Fruit fly (Drosophila melanogaster): Measurements from ENCODE around the gene Sfp24F.

The Sfp24F gene

dm6 chr2L:4454009-4454689, 12.3 kb upstream of the Sfp24F start, which contains the start of the genes Secp43 and ND-B8 (continued):
- no peak for TF ChIP-seq Lpt (GFP tag; optimal IDR thresholded peaks at IDR 0.05)
- TF ChIP-seq CG13894 (tag; optimal IDR thresholded peaks at IDR 0.05) = peak; percentile 65
- TF ChIP-seq CG13287 (GFP tag; IDR thresholded peaks at IDR 0.05; ENCODE audit: partially characterized antibody) = peak; percentile 82
- TF ChIP-seq Blimp-1 (GFP tag; optimal IDR thresholded peaks at IDR 0.05) = no peak
- TF ChIP-seq stwl (tag; optimal IDR thresholded peaks at IDR 0.05) = peak; percentile 62
- peak; percentile 9 for TF ChIP-seq NfI (GFP tag; optimal IDR thresholded peaks at IDR 0.05)
- TF ChIP-seq E2f1 (GFP tag; IDR thresholded peaks at IDR 0.05) = no peak
- no peak for TF ChIP-seq CG12299 (tag; optimal IDR thresholded peaks at IDR 0.05)
- TF ChIP-seq Dip2 (GFP tag; IDR thresholded peaks at IDR 0.05) = no peak
- no peak for TF ChIP-seq btn (GFP tag; optimal IDR thresholded peaks at IDR 0.05)
- no peak for TF ChIP-seq wdn (GFP tag; IDR thresholded peaks at IDR 0.05)
- TF ChIP-seq CG7357 (GFP tag; IDR thresholded peaks at IDR 0.05) = no peak
- TF ChIP-seq Aef1 (GFP tag; IDR thresholded peaks at IDR 0.05) = no peak
- TF ChIP-seq C15 (GFP tag; IDR thresholded peaks at IDR 0.05) = no peak
- no peak for TF ChIP-seq Asciz (GFP tag; optimal IDR thresholded peaks at IDR 0.05)
- TF ChIP-seq HLH54F (GFP tag; optimal IDR thresholded peaks at IDR 0.05) = no peak
- no peak for TF ChIP-seq so (GFP tag; IDR thresholded peaks at IDR 0.05)
- TF ChIP-seq CG11695 (GFP tag; IDR thresholded peaks at IDR 0.05) = no peak
- no peak for TF ChIP-seq dati (GFP tag; IDR thresholded peaks at IDR 0.05)
- no peak for TF ChIP-seq Oaz (GFP tag; IDR thresholded peaks at IDR 0.05)
- TF ChIP-seq CG15073 (GFP tag; optimal IDR thresholded peaks at IDR 0.05) = no peak
- peak in 1 of 2 experiments; percentile 44 for TF ChIP-seq Pdp1 (GFP tag; optimal IDR thresholded peaks at IDR 0.05)
- no peak for TF ChIP-seq bowl (GFP tag; IDR thresholded peaks at IDR 0.05)
- no peak for TF ChIP-seq CG1024 (GFP tag; IDR thresholded peaks at IDR 0.05)
- no peak for TF ChIP-seq croc (GFP tag; conservative IDR thresholded peaks at IDR 0.05)
- peak; percentile 4 for TF ChIP-seq ewg (GFP tag; optimal IDR thresholded peaks at IDR 0.05)
- no peak for TF ChIP-seq MTF-1 (GFP tag; optimal IDR thresholded peaks at IDR 0.05; ENCODE audit: borderline replicate concordance)
- TF ChIP-seq gt (GFP tag; IDR thresholded peaks at IDR 0.05) = no peak
- no peak for TF ChIP-seq Side (GFP tag; optimal IDR thresholded peaks at IDR 0.05)
- no peak for TF ChIP-seq ara (GFP tag; IDR thresholded peaks at IDR 0.05)
- TF ChIP-seq sim (GFP tag; IDR thresholded peaks at IDR 0.05) = no peak
- TF ChIP-seq NC2β (GFP tag; optimal IDR thresholded peaks at IDR 0.05) = no peak
- no peak for TF ChIP-seq oc (tag; optimal IDR thresholded peaks at IDR 0.05)
- TF ChIP-seq CG4404 (GFP tag; IDR thresholded peaks at IDR 0.05) = no peak
- no peak for TF ChIP-seq Sox102F (GFP tag; optimal IDR thresholded peaks at IDR 0.05)
- TF ChIP-seq CG15269 (tag; optimal IDR thresholded peaks at IDR 0.05) = no peak
- TF ChIP-seq CG17802 (tag; optimal IDR thresholded peaks at IDR 0.05) = no peak
- TF ChIP-seq gcm2 (GFP tag; optimal IDR thresholded peaks at IDR 0.05) = no peak
- TF ChIP-seq CG6654 (GFP tag; optimal IDR thresholded peaks at IDR 0.05) = no peak
- TF ChIP-seq CG6175 (GFP tag; IDR thresholded peaks at IDR 0.05) = no peak
- TF ChIP-seq CG17568 (GFP tag; optimal IDR thresholded peaks at IDR 0.05) = no peak
- TF ChIP-seq Mes4 (GFP tag; optimal IDR thresholded peaks at IDR 0.05) = no peak
- peak; percentile 6 for TF ChIP-seq grau (tag; optimal IDR thresholded peaks at IDR 0.05)
- TF ChIP-seq scrt (GFP tag; optimal IDR thresholded peaks at IDR 0.05) = peak; percentile 91
- no peak for TF ChIP-seq NK7.1 (GFP tag; optimal IDR thresholded peaks at IDR 0.05)
- TF ChIP-seq Doc3 (GFP tag; IDR thresholded peaks at IDR 0.05; ENCODE audit: partially characterized antibody) = peak; percentile 71
- TF ChIP-seq CG3838 (GFP tag; optimal IDR thresholded peaks at IDR 0.05) = no peak
- TF ChIP-seq CG9437 (GFP tag; optimal IDR thresholded peaks at IDR 0.05) = peak; percentile 2
- TF ChIP-seq Sry-δ (GFP tag; optimal IDR thresholded peaks at IDR 0.05) = peak; percentile 82
- TF ChIP-seq pros (GFP tag; optimal IDR thresholded peaks at IDR 0.05) = no peak
- no peak for TF ChIP-seq fd102C (GFP tag; optimal IDR thresholded peaks at IDR 0.05)

Measured in whole organism, embryonic.